Worm (Caenorhabditis elegans): ENCODE data around the gene C15C8.8.

ce11 chrV:12768946-12769345 lies 16.6 kb upstream of the C15C8.8 start, which contains the start of gene srt-43:
- no peak for TF ChIP-seq nhr-90 (tag; optimal IDR thresholded peaks at IDR 0.05)
- TF ChIP-seq egl-18 (GFP tag; IDR thresholded peaks at IDR 0.05): no peak
- TF ChIP-seq lsy-27 (tag; optimal IDR thresholded peaks at IDR 0.05; ENCODE audit: borderline replicate concordance, insufficient read depth): no peak
- no peak for TF ChIP-seq hmg-1.2 (GFP tag; IDR thresholded peaks at IDR 0.05)

Data from whole organism, young adult.